Fruit fly (Drosophila melanogaster): Measurements from ENCODE around the gene Pop1.

Gene Pop1

DNA sequence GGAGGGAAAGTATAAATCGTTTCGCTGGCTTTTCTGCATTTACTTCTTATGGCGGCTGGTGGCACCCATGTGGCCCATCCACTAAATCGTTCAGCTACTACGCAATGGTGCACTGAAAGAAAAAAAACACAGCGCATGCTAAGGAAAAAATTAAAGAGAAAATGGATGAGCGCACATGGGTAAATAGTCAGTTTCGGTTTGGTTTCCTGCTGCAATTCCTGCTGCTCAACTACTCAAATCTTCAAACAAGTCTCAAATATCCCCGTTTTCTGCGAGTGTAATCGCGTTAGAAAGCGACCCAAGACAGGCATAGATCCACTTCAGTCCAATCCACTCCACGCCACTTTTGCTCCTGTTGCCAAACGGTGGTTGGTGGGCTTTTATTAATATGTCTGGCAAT, 19.4 kb upstream of the Pop1 start:
- no peak for TF ChIP-seq kay (GFP tag; ENCODE audit: borderline replicate concordance)
- no peak for TF ChIP-seq Crg-1 (GFP tag; optimal IDR thresholded peaks at IDR 0.05)
- TF ChIP-seq tj (GFP tag; optimal IDR thresholded peaks at IDR 0.05): no peak
- TF ChIP-seq CG7101 (tag; optimal IDR thresholded peaks at IDR 0.05): no peak

DNA sequence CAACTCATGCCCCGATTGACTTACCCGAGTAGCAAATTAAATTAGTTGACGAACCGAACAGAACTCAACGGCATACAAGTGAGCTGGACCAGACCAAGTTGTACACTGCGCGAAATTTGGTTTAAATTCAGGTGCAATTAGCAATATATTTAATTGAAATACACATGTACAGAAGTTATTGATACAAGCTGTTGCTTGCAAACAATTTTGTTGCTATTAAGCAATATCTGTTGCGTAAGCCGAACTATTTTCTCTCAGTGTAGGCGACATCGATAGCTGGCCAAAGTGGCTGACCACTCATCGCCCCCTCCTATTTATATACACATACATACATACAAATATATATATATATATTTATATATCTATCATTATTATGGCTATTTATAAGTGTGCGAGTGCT, 18.3 kb upstream of the Pop1 start:
- TF ChIP-seq tj (GFP tag; optimal IDR thresholded peaks at IDR 0.05) (no peak), cic (GFP tag; optimal IDR thresholded peaks at IDR 0.05) (no peak), CG11617 (GFP tag; optimal IDR thresholded peaks at IDR 0.05) (no peak), ovo (GFP tag; optimal IDR thresholded peaks at IDR 0.05) (no peak), Crg-1 (GFP tag; optimal IDR thresholded peaks at IDR 0.05) (no peak), CG1620 (GFP tag; optimal IDR thresholded peaks at IDR 0.05) (no peak), toe (GFP tag; optimal IDR thresholded peaks at IDR 0.05) (no peak), CG7045 (GFP tag; optimal IDR thresholded peaks at IDR 0.05) (no peak), CG14711 (tag; optimal IDR thresholded peaks at IDR 0.05) (no peak), CG5204 (GFP tag; optimal IDR thresholded peaks at IDR 0.05) (no peak), Clk (GFP tag; optimal IDR thresholded peaks at IDR 0.05) (no peak), pad (GFP tag; optimal IDR thresholded peaks at IDR 0.05) (no peak), cnc (optimal IDR thresholded peaks at IDR 0.05) (no peak), CG12768 (GFP tag; optimal IDR thresholded peaks at IDR 0.05) (no peak), Hr96 (GFP tag; optimal IDR thresholded peaks at IDR 0.05) (no peak), Mnt (GFP tag; optimal IDR thresholded peaks at IDR 0.05) (no peak)

dm6 chrX:5606324-5606723, 16.1 kb upstream of the Pop1 start:
- TF ChIP-seq Crg-1 (GFP tag; optimal IDR thresholded peaks at IDR 0.05) (no peak), tj (GFP tag; optimal IDR thresholded peaks at IDR 0.05) (no peak), Hr96 (GFP tag; optimal IDR thresholded peaks at IDR 0.05) (no peak), CG1620 (GFP tag; optimal IDR thresholded peaks at IDR 0.05) (no peak), cnc (optimal IDR thresholded peaks at IDR 0.05) (no peak), kay (GFP tag; ENCODE audit: borderline replicate concordance) (no peak), Mnt (GFP tag; optimal IDR thresholded peaks at IDR 0.05) (no peak), Clk (GFP tag; optimal IDR thresholded peaks at IDR 0.05) (no peak), cic (GFP tag; optimal IDR thresholded peaks at IDR 0.05) (no peak)

DNA sequence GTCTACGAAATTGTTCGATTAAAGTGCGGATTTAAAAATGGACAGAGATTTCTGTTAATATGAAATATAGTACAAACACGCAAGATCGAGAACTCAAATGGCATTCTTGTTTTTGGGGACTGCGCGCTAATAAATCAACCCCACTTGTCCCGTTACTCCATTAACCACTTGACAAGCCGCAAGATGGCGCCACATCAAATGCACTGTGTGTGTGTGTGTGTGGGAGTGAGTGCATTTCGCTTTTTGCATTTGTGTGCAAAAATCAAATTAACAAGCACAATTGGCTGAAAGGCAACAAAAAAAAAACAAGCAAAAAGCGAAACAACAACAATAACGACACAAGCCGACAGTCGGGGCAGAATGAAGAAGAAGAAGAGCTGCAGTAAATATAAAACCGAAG, 14.8 kb upstream of the Pop1 start:
- TF ChIP-seq pad (GFP tag; optimal IDR thresholded peaks at IDR 0.05): peak; percentile 8
- no peak for TF ChIP-seq CG7101 (tag; optimal IDR thresholded peaks at IDR 0.05)
- no peak for TF ChIP-seq Clk (GFP tag; optimal IDR thresholded peaks at IDR 0.05)
- no peak for TF ChIP-seq Mnt (GFP tag; optimal IDR thresholded peaks at IDR 0.05)

- TF ChIP-seq CG14711 (tag; optimal IDR thresholded peaks at IDR 0.05) (no peak), Clk (GFP tag; optimal IDR thresholded peaks at IDR 0.05) (no peak), Hr96 (GFP tag; optimal IDR thresholded peaks at IDR 0.05) (no peak), CG11617 (GFP tag; optimal IDR thresholded peaks at IDR 0.05) (no peak), Mnt (GFP tag; optimal IDR thresholded peaks at IDR 0.05) (no peak), tj (GFP tag; optimal IDR thresholded peaks at IDR 0.05) (no peak), cic (GFP tag; optimal IDR thresholded peaks at IDR 0.05) (no peak), pad (GFP tag; optimal IDR thresholded peaks at IDR 0.05) (no peak), cnc (optimal IDR thresholded peaks at IDR 0.05) (no peak), CG33017 (tag; optimal IDR thresholded peaks at IDR 0.05) (no peak), Crg-1 (GFP tag; optimal IDR thresholded peaks at IDR 0.05) (no peak), ovo (GFP tag; optimal IDR thresholded peaks at IDR 0.05) (no peak), CG5204 (GFP tag; optimal IDR thresholded peaks at IDR 0.05) (no peak), CG1620 (GFP tag; optimal IDR thresholded peaks at IDR 0.05) (no peak)
Observed at dm6 chrX:5608472-5608871, 14.0 kb upstream of the Pop1 start.

- no peak for TF ChIP-seq tj (GFP tag; optimal IDR thresholded peaks at IDR 0.05)
Observed at dm6 chrX:5612977-5613376, 9.5 kb upstream of the Pop1 start.

dm6 chrX:5614367-5614766, 8.1 kb upstream of the Pop1 start, which contains the start of gene CG34435:
Gene CG34435, minus strand, starts transcription at chrX:5614467.
- TF ChIP-seq CG7101 (tag; optimal IDR thresholded peaks at IDR 0.05): no peak
- no peak for TF ChIP-seq Crg-1 (GFP tag; optimal IDR thresholded peaks at IDR 0.05)
- TF ChIP-seq toe (GFP tag; optimal IDR thresholded peaks at IDR 0.05): no peak
- TF ChIP-seq Hr96 (GFP tag; optimal IDR thresholded peaks at IDR 0.05): no peak
- no peak for TF ChIP-seq Clk (GFP tag; optimal IDR thresholded peaks at IDR 0.05)
- TF ChIP-seq tj (GFP tag; optimal IDR thresholded peaks at IDR 0.05): no peak
- TF ChIP-seq CG12768 (GFP tag; optimal IDR thresholded peaks at IDR 0.05): no peak
- TF ChIP-seq kay (GFP tag; ENCODE audit: borderline replicate concordance): no peak
- TF ChIP-seq bab1 (GFP tag; optimal IDR thresholded peaks at IDR 0.05): no peak
- no peak for TF ChIP-seq CG11617 (GFP tag; optimal IDR thresholded peaks at IDR 0.05)
- TF ChIP-seq ovo (GFP tag; optimal IDR thresholded peaks at IDR 0.05): no peak
- TF ChIP-seq CG7045 (GFP tag; optimal IDR thresholded peaks at IDR 0.05): no peak
- no peak for TF ChIP-seq pad (GFP tag; optimal IDR thresholded peaks at IDR 0.05)
- no peak for TF ChIP-seq CG1620 (GFP tag; optimal IDR thresholded peaks at IDR 0.05)

dm6 chrX:5616270-5616669, 6.2 kb upstream of the Pop1 start, which contains the start of gene CG34434:
Gene CG34434, minus strand, starts transcription at chrX:5616370.
- TF ChIP-seq pad (GFP tag; optimal IDR thresholded peaks at IDR 0.05) (no peak), Clk (GFP tag; optimal IDR thresholded peaks at IDR 0.05) (no peak), Hr96 (GFP tag; optimal IDR thresholded peaks at IDR 0.05) (no peak), Mnt (GFP tag; optimal IDR thresholded peaks at IDR 0.05) (no peak), tj (GFP tag; optimal IDR thresholded peaks at IDR 0.05) (no peak), cnc (optimal IDR thresholded peaks at IDR 0.05) (no peak), CG14711 (tag; optimal IDR thresholded peaks at IDR 0.05) (no peak), cic (GFP tag; optimal IDR thresholded peaks at IDR 0.05) (no peak), kay (GFP tag; ENCODE audit: borderline replicate concordance) (no peak), CG33017 (tag; optimal IDR thresholded peaks at IDR 0.05) (no peak)
